Worm (Caenorhabditis elegans) whole organism, mixed stage, embryonic: Measurements from ENCODE around the gene capg-2.

Source experiments
- bed-3 ChIP-seq: fragments of 200-800 bp; sonication (Bioruptor generic); optimal IDR thresholded peaks from 3 replicates; lab custom pipeline; 2018; ENCODE audit warnings: mild to moderate bottlenecking, missing genetic modification characterization, moderate library complexity, missing compliant biosample characterization
- elt-3 ChIP-seq: fragments of 150-350 bp; optimal IDR thresholded peaks from 2 replicates; lab custom pipeline; 2014; ENCODE audit warnings: missing biosample characterization, missing genetic modification characterization
- nhr-237 ChIP-seq: fragments of 150-350 bp; optimal IDR thresholded peaks from 2 replicates; lab custom pipeline; 2014; ENCODE audit warnings: missing biosample characterization, missing genetic modification characterization
- ztf-11 ChIP-seq: fragments of 150-350 bp; optimal IDR thresholded peaks from 2 replicates; lab custom pipeline; 2014; ENCODE audit warnings: missing biosample characterization, missing genetic modification characterization

DNA sequence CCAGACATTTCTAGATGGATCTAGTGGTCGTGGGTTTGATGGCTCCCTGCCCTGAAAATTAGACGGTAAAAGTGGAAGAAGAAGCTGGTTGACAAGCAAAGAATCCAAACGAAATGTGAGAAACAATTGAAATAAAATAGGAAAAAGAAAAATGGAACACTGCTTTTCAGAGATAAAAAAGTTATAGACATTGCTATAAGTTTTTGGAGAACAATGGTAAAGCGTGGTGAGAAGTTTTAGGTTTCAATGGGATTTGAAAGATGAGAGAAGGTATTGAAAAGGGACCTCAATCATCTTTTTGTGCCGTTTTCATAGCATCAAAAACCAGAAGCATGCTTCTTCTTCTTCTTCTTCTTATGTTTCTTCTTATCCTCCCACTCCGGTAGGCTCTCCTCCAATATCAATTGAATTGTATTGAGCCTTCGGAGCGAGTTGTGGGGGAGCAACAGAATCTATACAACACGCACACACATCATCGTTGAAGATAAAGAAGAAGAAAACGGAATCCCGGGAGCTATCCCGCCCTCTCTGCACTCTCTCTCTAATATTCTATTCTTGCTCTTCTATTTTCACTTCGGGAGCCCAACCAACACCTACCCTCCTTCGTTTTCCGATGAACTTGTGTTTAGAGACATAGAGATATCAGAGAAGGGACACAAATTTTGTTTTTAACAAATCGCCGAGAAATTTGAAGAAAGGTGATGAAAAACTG lies 37.2 kb upstream of the capg-2 start, which contains the start of gene myo-3:
- TF ChIP-seq bed-3 (no peak), ztf-11 (tag; lab: Kevin White, UChicago) (no peak), elt-3 (no peak), nhr-237 (tag; lab: Kevin White, UChicago) (no peak)
